Worm (Caenorhabditis elegans) whole organism, young adult: ENCODE results near the gene ZK682.7.

Source experiments
- B0035.1 ChIP-seq: sonication (generic microtip); optimal IDR thresholded peaks from 2 replicates; lab custom pipeline; 2016; ENCODE audit warnings: missing genetic modification characterization, mild to moderate bottlenecking, missing compliant biosample characterization, missing genotype, missing genetic modification reagents
- F33H1.4 ChIP-seq: fragments of 200-800 bp; sonication (Bioruptor generic); IDR thresholded peaks from 2 replicates; pipeline ENCODE4 v1.3.6; 2022; ENCODE audit warnings: missing genetic modification reagents, missing genetic modification characterization, missing compliant biosample characterization
- F37B4.10 ChIP-seq: fragments of 200-800 bp; sonication (Bioruptor generic); IDR thresholded peaks from 2 replicates; pipeline ENCODE4 v1.3.6; 2022; ENCODE audit warnings: missing genetic modification characterization, missing compliant biosample characterization
- F39B2.1 ChIP-seq: fragments of 200-800 bp; sonication (Bioruptor generic); IDR thresholded peaks from 2 replicates; pipeline ENCODE4 v1.3.6; 2022; ENCODE audit warnings: missing genetic modification reagents, missing genetic modification characterization, missing compliant biosample characterization
- F49E8.2 ChIP-seq: sonication (generic microtip); optimal IDR thresholded peaks from 3 replicates; lab custom pipeline; 2017; ENCODE audit warnings: missing genetic modification characterization, mild to moderate bottlenecking, missing compliant biosample characterization, antibody characterized with exemption, moderate library complexity; ENCODE audit not compliant: insufficient read depth
- F52B5.7 ChIP-seq: sonication (generic microtip); optimal IDR thresholded peaks from 2 replicates; lab custom pipeline; 2016; ENCODE audit warnings: mild to moderate bottlenecking, missing genetic modification characterization, missing compliant biosample characterization
- F57A8.1 ChIP-seq: fragments of 200-800 bp; sonication (Bioruptor generic); optimal IDR thresholded peaks from 2 replicates; lab custom pipeline; 2018; ENCODE audit warnings: mild to moderate bottlenecking, missing genetic modification characterization, moderate library complexity, missing compliant biosample characterization
- T26A5.8 ChIP-seq: sonication (generic microtip); optimal IDR thresholded peaks from 2 replicates; lab custom pipeline; 2016; ENCODE audit warnings: missing genetic modification characterization, missing compliant biosample characterization
- Y67H2A.10 ChIP-seq: fragments of 200-800 bp; sonication (Bioruptor generic); conservative IDR thresholded peaks from 2 replicates; pipeline ENCODE4 v1.3.6; 2022; ENCODE audit warnings: missing genetic modification reagents, missing genetic modification characterization, missing compliant biosample characterization
- Y79H2A.3 ChIP-seq: fragments of 200-800 bp; sonication (Bioruptor generic); conservative IDR thresholded peaks from 2 replicates; pipeline ENCODE4 v1.3.6; 2022; ENCODE audit warnings: missing genetic modification reagents, missing genetic modification characterization, missing compliant biosample characterization
- Y95B8A.8 ChIP-seq: fragments of 200-800 bp; sonication (Bioruptor generic); IDR thresholded peaks from 2 replicates; pipeline ENCODE4 v1.3.6; 2022; ENCODE audit warnings: missing genetic modification reagents, missing genetic modification characterization, missing compliant biosample characterization
- akir-1 ChIP-seq: fragments of 200-800 bp; sonication (Bioruptor generic); optimal IDR thresholded peaks from 2 replicates; lab custom pipeline; 2018; ENCODE audit warnings: mild to moderate bottlenecking, missing genetic modification characterization, moderate library complexity, missing compliant biosample characterization
- atf-7 ChIP-seq: sonication (generic microtip); optimal IDR thresholded peaks from 2 replicates; lab custom pipeline; 2017; ENCODE audit warnings: mild to moderate bottlenecking, missing genetic modification characterization, missing compliant biosample characterization
- bed-2 ChIP-seq: fragments of 200-800 bp; sonication (Bioruptor generic); IDR thresholded peaks from 2 replicates; pipeline ENCODE4 v1.3.6; 2022; ENCODE audit warnings: missing genetic modification reagents, missing genetic modification characterization, missing compliant biosample characterization
- ccch-3 ChIP-seq: fragments of 200-800 bp; sonication (Bioruptor generic); optimal IDR thresholded peaks from 2 replicates; lab custom pipeline; 2018; ENCODE audit warnings: mild to moderate bottlenecking, missing genetic modification characterization, missing compliant biosample characterization
- cebp-1 ChIP-seq, 2 experiments: fragments of 200-800 bp in 1 of 2; sonication (Bioruptor generic) in 1 of 2; sonication (generic microtip) in 1 of 2; IDR thresholded peaks in 1 of 2; optimal IDR thresholded peaks in 1 of 2; 2 replicates each; pipeline versions ENCODE4 v1.3.6 to Lab custom; 2017 to 2022; ENCODE audit warnings: missing compliant biosample characterization in 2 of 2, missing genetic modification characterization in 2 of 2, mild to moderate bottlenecking in 1 of 2, missing genetic modification reagents in 1 of 2, moderate library complexity in 1 of 2
- ceh-40 ChIP-seq: fragments of 200-800 bp; sonication (Bioruptor generic); IDR thresholded peaks from 2 replicates; pipeline ENCODE4 v1.3.6; 2022; ENCODE audit warnings: missing genetic modification characterization, missing compliant biosample characterization
- ceh-79 ChIP-seq: sonication (generic microtip); optimal IDR thresholded peaks from 2 replicates; lab custom pipeline; 2017; ENCODE audit warnings: mild to moderate bottlenecking, missing genetic modification characterization, missing compliant biosample characterization
- dox-1 ChIP-seq: fragments of 200-800 bp; sonication (Bioruptor generic); IDR thresholded peaks from 2 replicates; pipeline ENCODE4 v1.3.6; 2022; ENCODE audit warnings: missing genetic modification reagents, missing genetic modification characterization, missing compliant biosample characterization
- efl-1 ChIP-seq: fragments of 150-350 bp; optimal IDR thresholded peaks from 2 replicates; lab custom pipeline; 2014; ENCODE audit warnings: missing biosample characterization, missing genetic modification reagents, missing genetic modification characterization
- egl-18 ChIP-seq: fragments of 200-800 bp; sonication (Bioruptor generic); IDR thresholded peaks from 2 replicates; pipeline ENCODE4 v1.3.6; 2022; ENCODE audit warnings: missing genetic modification reagents, missing genetic modification characterization, missing compliant biosample characterization
- hlh-26 ChIP-seq: fragments of 200-800 bp; sonication (Bioruptor generic); conservative IDR thresholded peaks from 2 replicates; pipeline ENCODE4 v1.3.6; 2022; ENCODE audit warnings: missing genetic modification reagents, missing genetic modification characterization, missing compliant biosample characterization
- hmg-1.2 ChIP-seq: fragments of 200-800 bp; sonication (Bioruptor generic); IDR thresholded peaks from 2 replicates; pipeline ENCODE4 v1.3.6; 2022; ENCODE audit warnings: missing genetic modification reagents, missing genetic modification characterization, missing compliant biosample characterization
- lsy-27 ChIP-seq: sonication (generic microtip); optimal IDR thresholded peaks from 2 replicates; lab custom pipeline; 2017; ENCODE audit warnings: missing genetic modification characterization, mild to moderate bottlenecking, missing compliant biosample characterization, antibody characterized with exemption, missing genotype, borderline replicate concordance; ENCODE audit not compliant: insufficient read depth
- madf-3 ChIP-seq: fragments of 200-800 bp; sonication (Bioruptor generic); IDR thresholded peaks from 2 replicates; pipeline ENCODE4 v1.3.6; 2022; ENCODE audit warnings: missing genetic modification reagents, missing genetic modification characterization, missing compliant biosample characterization
- madf-6 ChIP-seq: fragments of 200-800 bp; sonication (Bioruptor generic); IDR thresholded peaks from 2 replicates; pipeline ENCODE4 v1.3.6; 2022; ENCODE audit warnings: missing genetic modification reagents, missing genetic modification characterization, missing compliant biosample characterization
- nhr-179 ChIP-seq: sonication (generic microtip); optimal IDR thresholded peaks from 2 replicates; lab custom pipeline; 2016; ENCODE audit warnings: mild to moderate bottlenecking, missing genetic modification characterization, missing compliant biosample characterization
- pbrm-1 ChIP-seq: fragments of 200-800 bp; sonication (Bioruptor generic); IDR thresholded peaks from 2 replicates; pipeline ENCODE4 v1.3.6; 2022; ENCODE audit warnings: missing genetic modification reagents, missing genetic modification characterization, missing compliant biosample characterization
- rec-8 ChIP-seq, 2 experiments: sonication (generic microtip); optimal IDR thresholded peaks; 2 replicates each; lab custom pipeline; 2016; ENCODE audit warnings: mild to moderate bottlenecking in 2 of 2, missing genetic modification characterization in 2 of 2, missing genetic modification reagents in 2 of 2, missing genotype in 2 of 2, missing biosample characterization in 1 of 2, missing compliant biosample characterization in 1 of 2, moderate library complexity in 1 of 2
- snpc-4 ChIP-seq, 5 experiments: fragments of 150-350 bp in 1 of 5; sonication (generic microtip) in 4 of 5; optimal IDR thresholded peaks; 2 replicates each; lab custom pipeline; 2014 to 2018; ENCODE audit warnings: missing genetic modification characterization in 5 of 5, missing biosample characterization in 3 of 5, antibody characterized with exemption in 2 of 5, mild to moderate bottlenecking in 2 of 5, missing compliant biosample characterization in 2 of 5, missing genotype in 2 of 5, moderate library complexity in 2 of 5, missing genetic modification reagents in 1 of 5
- somi-1 ChIP-seq: fragments of 200-800 bp; sonication (Bioruptor generic); optimal IDR thresholded peaks from 2 replicates; lab custom pipeline; 2018; ENCODE audit warnings: mild to moderate bottlenecking, missing genetic modification characterization, missing compliant biosample characterization

ZK682.7 gene

ce11 chrV:9249206-9249605 lies 42.8 kb downstream of the ZK682.7 start, which contains the start of gene str-94:
str-94 (minus strand) TSS chrV:9249306.
- no peak for TF ChIP-seq B0035.1 (tag; lab: Kevin White, UChicago)
- TF ChIP-seq dox-1 (GFP tag; lab: Robert Waterston, UW), result no peak
- no peak for TF ChIP-seq egl-18 (GFP tag; lab: Robert Waterston, UW)
- TF ChIP-seq Y67H2A.10 (GFP tag; lab: Robert Waterston, UW), result no peak
- no peak for TF ChIP-seq F57A8.1 (GFP tag; lab: Kevin White, UChicago)
- TF ChIP-seq F39B2.1 (GFP tag; lab: Robert Waterston, UW), result no peak
- TF ChIP-seq ceh-40, result no peak
- no peak for TF ChIP-seq efl-1
- no peak for TF ChIP-seq atf-7 (tag; lab: Kevin White, UChicago)
- TF ChIP-seq rec-8 (tag; optimal IDR thresholded peaks at IDR 0.05; lab: Kevin White, UChicago), result no peak
- TF ChIP-seq madf-3 (GFP tag; lab: Robert Waterston, UW), result no peak
- TF ChIP-seq pbrm-1 (GFP tag; lab: Robert Waterston, UW), result no peak
- no peak for TF ChIP-seq F33H1.4 (GFP tag; lab: Robert Waterston, UW)
- TF ChIP-seq hlh-26 (GFP tag; lab: Robert Waterston, UW), result no peak
- TF ChIP-seq lsy-27 (tag; lab: Kevin White, UChicago), result no peak
- TF ChIP-seq ceh-79 (tag; lab: Kevin White, UChicago), result no peak

ce11 chrV:9247416-9247815 lies 44.5 kb downstream of the ZK682.7 start:
- no peak for TF ChIP-seq F37B4.10 (GFP tag; lab: Robert Waterston, UW)
- TF ChIP-seq Y79H2A.3 (GFP tag; lab: Robert Waterston, UW), result no peak
- peak; percentile 60; the same call in 1 of the 2 replicates for TF ChIP-seq hmg-1.2 (GFP tag; lab: Robert Waterston, UW)

DNA sequence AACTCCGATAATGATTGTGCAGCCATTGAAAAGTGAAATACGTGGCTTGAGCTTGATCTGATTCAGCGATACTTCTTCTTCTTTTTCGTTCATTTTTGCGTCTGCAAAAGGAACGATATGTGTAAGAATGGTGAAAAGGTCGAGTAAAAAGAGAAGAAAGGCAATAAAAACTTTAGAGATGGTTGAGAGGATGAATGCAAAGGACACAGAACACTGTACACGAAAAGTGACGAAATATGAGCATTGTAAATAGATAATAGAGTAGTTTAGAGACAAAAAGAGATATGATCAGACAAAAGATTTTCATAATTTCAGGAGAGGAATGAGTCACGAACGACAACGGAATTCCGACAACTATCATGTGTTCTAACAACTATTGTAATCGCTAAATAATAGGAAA lies 45.7 kb downstream of the ZK682.7 start, which contains the start of gene aat-2:
TSS of gene aat-2 (minus strand) at position 101 of the 400 bp plus-strand sequence.
- no peak for TF ChIP-seq T26A5.8 (tag; lab: Kevin White, UChicago)
- no peak for TF ChIP-seq Y95B8A.8 (GFP tag; lab: Robert Waterston, UW)
- no peak for TF ChIP-seq F49E8.2 (tag; lab: Kevin White, UChicago)
- no peak for TF ChIP-seq F52B5.7 (tag; lab: Kevin White, UChicago)
- no peak for TF ChIP-seq somi-1 (GFP tag; lab: Kevin White, UChicago)
- no peak for TF ChIP-seq snpc-4 (GFP tag; optimal IDR thresholded peaks at IDR 0.05; lab: Kevin White, UChicago)
- TF ChIP-seq snpc-4 (tag; optimal IDR thresholded peaks at IDR 0.05; lab: Kevin White, UChicago), result no peak
- no peak for TF ChIP-seq Y79H2A.3 (GFP tag; lab: Robert Waterston, UW)
- no peak for TF ChIP-seq hlh-26 (GFP tag; lab: Robert Waterston, UW)
- TF ChIP-seq cebp-1 (GFP tag; IDR thresholded peaks at IDR 0.05; lab: Robert Waterston, UW), result no peak
- no peak for TF ChIP-seq cebp-1 (tag; optimal IDR thresholded peaks at IDR 0.05; lab: Kevin White, UChicago)
- TF ChIP-seq nhr-179, result no peak
- no peak for TF ChIP-seq madf-6 (GFP tag; lab: Robert Waterston, UW)
- no peak for TF ChIP-seq ccch-3 (GFP tag; lab: Kevin White, UChicago)
- no peak for TF ChIP-seq akir-1
- no peak for TF ChIP-seq bed-2 (GFP tag; lab: Robert Waterston, UW)
